Worm (Caenorhabditis elegans) whole organism, young adult: ENCODE results near the gene C10C5.5.

ENCODE experiments used
- B0019.2 ChIP-seq: fragments of 200-800 bp; sonication (Bioruptor generic); conservative IDR thresholded peaks from 2 replicates; pipeline ENCODE4 v1.3.6; 2022; ENCODE audit warnings: missing genetic modification reagents, missing genetic modification characterization, missing compliant biosample characterization
- B0261.1 ChIP-seq: sonication (generic microtip); optimal IDR thresholded peaks from 2 replicates; lab custom pipeline; 2016; ENCODE audit warnings: mild to moderate bottlenecking, missing genetic modification characterization, moderate library complexity, missing compliant biosample characterization
- B0336.3 ChIP-seq: fragments of 200-800 bp; sonication (Bioruptor generic); IDR thresholded peaks from 2 replicates; pipeline ENCODE4 v1.3.6; 2022; ENCODE audit warnings: missing genetic modification characterization, missing compliant biosample characterization
- F33H1.4 ChIP-seq: fragments of 200-800 bp; sonication (Bioruptor generic); IDR thresholded peaks from 2 replicates; pipeline ENCODE4 v1.3.6; 2022; ENCODE audit warnings: missing genetic modification reagents, missing genetic modification characterization, missing compliant biosample characterization
- K11D2.4 ChIP-seq: fragments of 200-800 bp; sonication (Bioruptor generic); IDR thresholded peaks from 2 replicates; pipeline ENCODE4 v1.3.6; 2022; ENCODE audit warnings: missing genetic modification reagents, missing genetic modification characterization, missing compliant biosample characterization
- ZK185.1 ChIP-seq: sonication (generic microtip); optimal IDR thresholded peaks from 2 replicates; lab custom pipeline; 2016; ENCODE audit warnings: mild to moderate bottlenecking, missing genetic modification characterization, missing compliant biosample characterization; ENCODE audit not compliant: poor library complexity, severe bottlenecking
- ama-1 ChIP-seq, 3 experiments: fragments of 150-350 bp in 1 of 3; sonication (generic microtip) in 2 of 3; optimal IDR thresholded peaks; 2 replicates each; lab custom pipeline; 2014 to 2018; ENCODE audit warnings: missing biosample characterization in 2 of 3, missing genetic modification characterization in 2 of 3, missing genetic modification reagents in 2 of 3
- athp-1 ChIP-seq: sonication (generic microtip); optimal IDR thresholded peaks from 2 replicates; lab custom pipeline; 2017; ENCODE audit warnings: mild to moderate bottlenecking, missing genetic modification characterization, missing compliant biosample characterization
- attf-5 ChIP-seq: fragments of 200-800 bp; sonication (Bioruptor generic); optimal IDR thresholded peaks from 2 replicates; lab custom pipeline; 2018; ENCODE audit warnings: mild to moderate bottlenecking, missing genetic modification characterization, missing compliant biosample characterization
- attf-6 ChIP-seq: fragments of 200-800 bp; sonication (Bioruptor generic); IDR thresholded peaks from 2 replicates; pipeline ENCODE4 v1.3.6; 2022; ENCODE audit warnings: missing genetic modification reagents, missing genetic modification characterization, missing compliant biosample characterization
- cebp-1 ChIP-seq, 2 experiments: fragments of 200-800 bp in 1 of 2; sonication (Bioruptor generic) in 1 of 2; sonication (generic microtip) in 1 of 2; IDR thresholded peaks in 1 of 2; optimal IDR thresholded peaks in 1 of 2; 2 replicates each; pipeline versions ENCODE4 v1.3.6 to Lab custom; 2017 to 2022; ENCODE audit warnings: missing compliant biosample characterization in 2 of 2, missing genetic modification characterization in 2 of 2, mild to moderate bottlenecking in 1 of 2, missing genetic modification reagents in 1 of 2, moderate library complexity in 1 of 2
- ceh-58 ChIP-seq: fragments of 200-800 bp; sonication (Bioruptor generic); IDR thresholded peaks from 2 replicates; pipeline ENCODE4 v1.3.6; 2022; ENCODE audit warnings: missing genetic modification characterization, missing compliant biosample characterization
- ceh-79 ChIP-seq: sonication (generic microtip); optimal IDR thresholded peaks from 2 replicates; lab custom pipeline; 2017; ENCODE audit warnings: mild to moderate bottlenecking, missing genetic modification characterization, missing compliant biosample characterization
- egl-44 ChIP-seq: fragments of 200-800 bp; sonication (Bioruptor generic); IDR thresholded peaks from 2 replicates; pipeline ENCODE4 v1.3.6; 2022; ENCODE audit warnings: missing genetic modification reagents, missing genetic modification characterization, missing compliant biosample characterization
- ekl-4 ChIP-seq: fragments of 200-800 bp; sonication (Bioruptor generic); IDR thresholded peaks from 2 replicates; pipeline ENCODE4 v1.3.6; 2022; ENCODE audit warnings: missing genetic modification reagents, missing genetic modification characterization, missing compliant biosample characterization
- let-607 ChIP-seq, 2 experiments: fragments of 200-800 bp in 1 of 2; sonication (Bioruptor generic) in 1 of 2; sonication (generic microtip) in 1 of 2; optimal IDR thresholded peaks; 2 replicates each; lab custom pipeline; 2016 to 2018; ENCODE audit warnings: mild to moderate bottlenecking in 2 of 2, missing compliant biosample characterization in 2 of 2, missing genetic modification characterization in 2 of 2, moderate library complexity in 2 of 2, missing genotype in 1 of 2
- lin-40 ChIP-seq: sonication (generic microtip); optimal IDR thresholded peaks from 2 replicates; lab custom pipeline; 2016; ENCODE audit warnings: missing genetic modification characterization, mild to moderate bottlenecking, missing compliant biosample characterization, missing genotype, missing genetic modification reagents
- lsl-1 ChIP-seq: fragments of 200-800 bp; sonication (Bioruptor generic); optimal IDR thresholded peaks from 2 replicates; lab custom pipeline; 2018; ENCODE audit warnings: mild to moderate bottlenecking, missing genetic modification characterization, moderate library complexity, missing compliant biosample characterization
- mxl-1 ChIP-seq: sonication (generic microtip); optimal IDR thresholded peaks from 2 replicates; lab custom pipeline; 2016; ENCODE audit warnings: missing genetic modification characterization, missing compliant biosample characterization
- nfya-2 ChIP-seq: fragments of 200-800 bp; sonication (Bioruptor generic); IDR thresholded peaks from 2 replicates; pipeline ENCODE4 v1.3.6; 2022; ENCODE audit warnings: missing genetic modification reagents, missing genetic modification characterization, missing compliant biosample characterization
- nhr-80 ChIP-seq: sonication (generic microtip); optimal IDR thresholded peaks from 2 replicates; lab custom pipeline; 2016; ENCODE audit warnings: missing genetic modification characterization, missing compliant biosample characterization
- pbrm-1 ChIP-seq: fragments of 200-800 bp; sonication (Bioruptor generic); IDR thresholded peaks from 2 replicates; pipeline ENCODE4 v1.3.6; 2022; ENCODE audit warnings: missing genetic modification reagents, missing genetic modification characterization, missing compliant biosample characterization
- pha-4 ChIP-seq: fragments of 150-350 bp; sonication (generic microtip); optimal IDR thresholded peaks from 2 replicates; lab custom pipeline; 2014; ENCODE audit warnings: missing biosample characterization, missing genetic modification reagents, missing genetic modification characterization
- repo-1 ChIP-seq: sonication (generic microtip); optimal IDR thresholded peaks from 2 replicates; lab custom pipeline; 2017; ENCODE audit warnings: mild to moderate bottlenecking, missing genetic modification characterization, missing compliant biosample characterization
- snpc-1.3 ChIP-seq: sonication (generic microtip); optimal IDR thresholded peaks from 2 replicates; lab custom pipeline; 2017; ENCODE audit warnings: missing genetic modification characterization, mild to moderate bottlenecking, missing compliant biosample characterization, antibody characterized with exemption, moderate library complexity, missing genotype, missing genetic modification reagents; ENCODE audit not compliant: insufficient read depth
- somi-1 ChIP-seq: fragments of 200-800 bp; sonication (Bioruptor generic); optimal IDR thresholded peaks from 2 replicates; lab custom pipeline; 2018; ENCODE audit warnings: mild to moderate bottlenecking, missing genetic modification characterization, missing compliant biosample characterization
- tbp1 ChIP-seq: fragments of 200-800 bp; sonication (Bioruptor generic); optimal IDR thresholded peaks from 2 replicates; lab custom pipeline; 2018; ENCODE audit warnings: mild to moderate bottlenecking, missing genetic modification characterization, missing compliant biosample characterization
- tlf-1 ChIP-seq: fragments of 200-800 bp; sonication (Bioruptor generic); optimal IDR thresholded peaks from 2 replicates; lab custom pipeline; 2018; ENCODE audit warnings: mild to moderate bottlenecking, missing genetic modification characterization, missing compliant biosample characterization
- unc-62 ChIP-seq: fragments of 150-350 bp; optimal IDR thresholded peaks from 2 replicates; lab custom pipeline; 2014; ENCODE audit warnings: missing biosample characterization, missing genetic modification reagents, missing genetic modification characterization
- zfh-2 ChIP-seq: fragments of 200-800 bp; sonication (Bioruptor generic); conservative IDR thresholded peaks from 2 replicates; pipeline ENCODE4 v1.3.6; 2022; ENCODE audit warnings: missing genetic modification reagents, missing genetic modification characterization, missing compliant biosample characterization
- ztf-26 ChIP-seq: sonication (generic microtip); optimal IDR thresholded peaks from 2 replicates; lab custom pipeline; 2017; ENCODE audit warnings: missing genetic modification characterization, missing compliant biosample characterization
- ztf-3 ChIP-seq: fragments of 200-800 bp; sonication (Bioruptor generic); optimal IDR thresholded peaks from 2 replicates; lab custom pipeline; 2018; ENCODE audit warnings: mild to moderate bottlenecking, missing genetic modification characterization, missing compliant biosample characterization

Gene C10C5.5

DNA sequence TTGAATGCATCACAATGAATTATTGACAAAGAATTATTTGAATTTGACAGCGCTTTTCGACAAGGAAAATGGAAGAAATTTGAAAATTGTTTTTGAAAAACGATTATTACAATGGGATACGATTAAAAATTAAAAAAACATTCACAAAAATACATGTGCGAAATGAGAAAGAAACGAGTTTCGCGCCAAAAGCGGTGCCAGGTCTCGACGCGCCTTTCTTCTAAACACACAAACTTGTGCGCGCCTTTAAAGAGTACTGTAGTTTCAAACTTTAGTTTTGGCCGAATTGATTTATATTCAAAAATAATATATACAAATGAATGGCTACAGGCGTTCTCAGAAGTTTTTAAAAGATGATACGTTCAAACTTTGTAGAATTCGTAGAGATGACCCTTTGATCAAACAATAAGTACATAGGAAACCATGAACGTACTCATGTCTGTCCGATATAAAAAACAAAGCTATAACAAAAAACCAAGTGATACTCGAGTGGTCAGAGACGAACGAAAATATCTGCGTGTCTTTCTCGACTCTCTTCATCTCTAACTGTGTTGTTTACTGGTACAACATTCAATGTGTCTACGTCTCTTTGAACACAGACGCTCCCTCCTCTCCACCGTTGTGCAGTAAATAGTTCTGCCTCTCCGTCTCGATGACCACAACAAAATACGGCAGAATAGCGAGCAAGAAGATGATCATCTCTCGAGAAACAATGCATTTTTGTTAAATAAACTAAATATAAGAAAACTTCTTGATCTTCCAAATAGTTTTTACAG, 13.2 kb upstream of the C10C5.5 start (continued):
- TF ChIP-seq ceh-58 (GFP tag; lab: Robert Waterston, UW) = no peak
- TF ChIP-seq B0019.2 (GFP tag; lab: Robert Waterston, UW) = peak; percentile 20; the same call in 1 of the 2 replicates
- no peak for TF ChIP-seq ceh-79 (tag; lab: Kevin White, UChicago)
- TF ChIP-seq attf-5 (GFP tag; lab: Kevin White, UChicago) = peak; percentile 10
- peak; percentile 90 for TF ChIP-seq F33H1.4 (GFP tag; lab: Robert Waterston, UW)
- peak; percentile 50 for TF ChIP-seq tlf-1 (GFP tag; lab: Kevin White, UChicago)
- TF ChIP-seq let-607 (tag; optimal IDR thresholded peaks at IDR 0.05; lab: Kevin White, UChicago) = no peak
- 0 out of 2 replicates have a peak, but pooled peaks have one; percentile 22 for TF ChIP-seq attf-6 (GFP tag; lab: Robert Waterston, UW)
- TF ChIP-seq ZK185.1 (tag; lab: Kevin White, UChicago) = peak; percentile 10

DNA sequence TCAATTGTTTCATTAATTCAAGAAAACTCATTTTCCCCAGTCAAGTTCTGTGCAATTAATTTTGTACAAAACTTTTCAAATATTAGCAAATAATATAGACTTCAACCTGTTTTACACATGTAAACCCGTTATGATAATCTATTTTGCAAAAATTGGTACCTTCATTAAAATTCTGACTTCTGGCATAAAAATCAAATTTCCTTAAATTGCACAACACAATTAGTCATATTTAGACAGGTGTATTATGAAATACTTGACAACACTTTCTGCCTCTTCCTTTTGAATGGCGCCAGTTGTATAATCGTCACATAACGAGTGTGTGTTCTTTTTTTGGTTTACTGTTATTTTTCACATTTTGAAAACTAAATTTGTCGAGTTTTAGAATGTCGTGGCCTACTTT, 10.1 kb upstream of the C10C5.5 start, which contains the start of gene fbxc-58:
fbxc-58 (plus strand) TSS at position 383 of the 400 bp plus-strand sequence.
- TF ChIP-seq pbrm-1 (GFP tag; lab: Robert Waterston, UW) (no peak), cebp-1 (GFP tag; IDR thresholded peaks at IDR 0.05; lab: Robert Waterston, UW) (peak; percentile 93), cebp-1 (tag; optimal IDR thresholded peaks at IDR 0.05; lab: Kevin White, UChicago) (peak; percentile 93), nhr-80 (tag; lab: Kevin White, UChicago) (peak; percentile 33), athp-1 (tag; lab: Kevin White, UChicago) (no peak), unc-62 (GFP tag; lab: Kevin White, UChicago) (peak; percentile 96)
- TF ChIP-seq, all 124 proteins: peak for 3

DNA sequence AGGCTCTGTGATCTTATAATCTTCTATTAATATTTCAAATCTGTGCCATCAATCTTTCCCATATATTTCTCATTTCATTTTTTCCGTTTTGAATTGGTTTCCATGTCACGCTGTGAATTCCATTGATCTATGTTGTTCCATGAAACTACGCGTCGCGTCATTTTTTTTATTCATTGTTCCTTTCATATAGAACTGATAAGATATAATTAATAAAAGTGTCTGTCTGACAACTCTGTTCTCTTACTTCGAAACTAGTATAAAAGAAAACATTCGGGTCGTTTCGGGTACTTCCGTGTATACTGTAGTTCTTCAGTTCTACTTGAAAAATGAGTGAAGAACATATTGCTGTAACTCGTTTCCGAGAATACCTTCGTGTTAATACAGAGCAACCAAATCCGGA, 6.7 kb upstream of the C10C5.5 start, which contains the start of gene C10C5.3:
C10C5.3 (plus strand) TSS at position 301 of the 400 bp plus-strand sequence.
- TF ChIP-seq ekl-4 (no peak), mxl-1 (tag; lab: Kevin White, UChicago) (no peak), snpc-1.3 (tag; lab: Kevin White, UChicago) (no peak), repo-1 (tag; lab: Kevin White, UChicago) (no peak), tbp1 (GFP tag; lab: Kevin White, UChicago) (no peak)

DNA sequence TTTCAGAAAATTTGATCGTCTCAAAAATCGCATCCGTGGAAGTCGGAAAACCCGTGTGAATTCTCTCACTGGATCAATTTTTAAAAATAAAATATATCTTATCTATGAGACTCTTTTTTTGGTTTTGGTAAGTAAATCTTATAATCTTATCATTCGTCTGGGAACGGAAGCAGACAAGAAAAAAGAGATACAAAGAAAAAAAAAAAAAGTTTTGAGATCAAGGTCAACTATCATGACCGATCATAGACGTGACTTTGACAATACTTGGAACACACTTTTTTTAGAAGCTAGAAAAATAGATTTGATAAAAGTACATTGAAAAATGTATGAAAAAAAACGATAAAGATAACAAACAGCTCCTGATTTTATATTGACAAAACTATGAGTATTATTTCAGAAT, 4.7 kb upstream of the C10C5.5 start:
- TF ChIP-seq nfya-2 (GFP tag; lab: Robert Waterston, UW) (no peak), K11D2.4 (GFP tag; lab: Robert Waterston, UW) (peak; percentile 63; the same call in 1 of the 2 replicates), ama-1 (optimal IDR thresholded peaks at IDR 0.05; lab: Kevin White, UChicago) (no peak), ama-1 (GFP tag; optimal IDR thresholded peaks at IDR 0.05; lab: Kevin White, UChicago) (no peak), ceh-79 (tag; lab: Kevin White, UChicago) (no peak), lin-40 (tag; lab: Kevin White, UChicago) (peak; percentile 30), ztf-26 (tag; lab: Kevin White, UChicago) (peak; percentile 56), somi-1 (peak; percentile 10)

DNA sequence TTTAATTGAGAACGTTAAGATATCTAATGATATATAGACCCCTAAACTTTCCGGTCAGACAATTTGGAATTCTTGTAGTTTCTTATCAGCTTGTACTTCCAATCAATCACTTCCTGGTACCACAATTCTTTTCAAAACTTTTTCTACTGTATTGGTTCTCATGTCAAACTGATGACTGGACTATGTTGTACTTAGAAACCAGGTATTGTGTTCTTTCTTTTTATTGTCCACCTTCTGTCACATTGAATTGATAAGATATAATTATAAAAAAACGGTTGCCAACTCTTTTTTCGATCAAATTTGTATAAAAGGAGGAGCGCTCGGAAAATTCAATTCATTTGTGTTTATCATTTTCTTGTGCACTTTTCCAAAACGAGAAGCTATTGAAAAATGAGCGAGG, 3.0 kb upstream of the C10C5.5 start, which contains the start of gene C10C5.4:
C10C5.4 (plus strand) TSS at position 281 of the 400 bp plus-strand sequence.
- TF ChIP-seq cebp-1 (GFP tag; IDR thresholded peaks at IDR 0.05; lab: Robert Waterston, UW) (no peak), cebp-1 (tag; optimal IDR thresholded peaks at IDR 0.05; lab: Kevin White, UChicago) (no peak), lsl-1 (GFP tag; lab: Kevin White, UChicago) (no peak), B0261.1 (tag; lab: Kevin White, UChicago) (no peak), zfh-2 (GFP tag; lab: Robert Waterston, UW) (no peak), pha-4 (tag; lab: Kevin White, UChicago) (no peak), ama-1 (optimal IDR thresholded peaks at IDR 0.05; lab: Kevin White, UChicago) (no peak), ama-1 (GFP tag; optimal IDR thresholded peaks at IDR 0.05; lab: Kevin White, UChicago) (no peak), B0336.3 (no peak), let-607 (tag; optimal IDR thresholded peaks at IDR 0.05; lab: Kevin White, UChicago) (peak in 1 of 2 experiments; percentile 6), nhr-80 (tag; lab: Kevin White, UChicago) (peak; percentile 76), nfya-2 (GFP tag; lab: Robert Waterston, UW) (no peak), mxl-1 (tag; lab: Kevin White, UChicago) (no peak), egl-44 (no peak), ztf-3 (GFP tag; lab: Kevin White, UChicago) (no peak), ekl-4 (no peak)
